Worm (Caenorhabditis elegans) whole organism, L4 larva: Measurements from ENCODE around the gene nhr-105.
A peak's percentile ranks its signal among the peaks of the same experiment; 100 is the strongest.

Experiments
- F10B5.3 ChIP-seq: sonication (generic microtip); optimal IDR thresholded peaks from 2 replicates; lab custom pipeline; 2016; ENCODE audit warnings: mild to moderate bottlenecking, missing genetic modification characterization, missing compliant biosample characterization
- F26F4.8 ChIP-seq: fragments of 200-800 bp; sonication (Bioruptor generic); conservative IDR thresholded peaks from 2 replicates; pipeline ENCODE4 v1.3.6; 2022; ENCODE audit warnings: missing genetic modification characterization, missing compliant biosample characterization
- F44E2.7 ChIP-seq: fragments of 200-800 bp; sonication (Bioruptor generic); IDR thresholded peaks from 2 replicates; pipeline ENCODE4 v2.1.2; 2022; ENCODE audit warnings: missing genetic modification characterization, missing compliant biosample characterization
- T26A8.4 ChIP-seq: fragments of 200-800 bp; sonication (Bioruptor generic); IDR thresholded peaks from 2 replicates; pipeline ENCODE4 v1.3.6; 2022; ENCODE audit warnings: missing genetic modification characterization, missing compliant biosample characterization
- Y105C5A.15 ChIP-seq: fragments of 200-800 bp; sonication (Bioruptor generic); IDR thresholded peaks from 2 replicates; pipeline ENCODE4 v1.3.6; 2022; ENCODE audit warnings: missing genetic modification characterization, missing compliant biosample characterization
- Y5F2A.4 ChIP-seq: fragments of 200-800 bp; sonication (Bioruptor generic); optimal IDR thresholded peaks from 2 replicates; lab custom pipeline; 2018; ENCODE audit warnings: mild to moderate bottlenecking, missing genetic modification characterization, missing compliant biosample characterization
- ZK337.2 ChIP-seq: fragments of 200-800 bp; sonication (Bioruptor generic); IDR thresholded peaks from 2 replicates; pipeline ENCODE4 v1.3.6; 2022; ENCODE audit warnings: missing genetic modification reagents, missing genetic modification characterization, missing compliant biosample characterization
- ZK546.5 ChIP-seq, 2 experiments: sonication (generic microtip); optimal IDR thresholded peaks; 2 replicates each; lab custom pipeline; 2017; ENCODE audit warnings: missing biosample characterization in 2 of 2, missing genetic modification characterization in 2 of 2
- aha-1 ChIP-seq: fragments of 150-350 bp; peaks from one replicate; lab custom pipeline; 2014; ENCODE audit warnings: missing biosample characterization, missing genetic modification characterization
- arid-1 ChIP-seq: fragments of 200-800 bp; sonication (Bioruptor generic); conservative IDR thresholded peaks from 2 replicates; pipeline ENCODE4 v1.3.6; 2022; ENCODE audit warnings: missing genetic modification reagents, missing genetic modification characterization, missing compliant biosample characterization
- attf-4 ChIP-seq: sonication (generic microtip); optimal IDR thresholded peaks from 3 replicates; lab custom pipeline; 2017; ENCODE audit warnings: missing biosample characterization, missing genetic modification characterization
- ceh-82 ChIP-seq: sonication (generic microtip); optimal IDR thresholded peaks from 2 replicates; lab custom pipeline; 2017; ENCODE audit warnings: missing biosample characterization, missing genetic modification characterization
- ctbp-1 ChIP-seq: fragments of 200-800 bp; sonication (Bioruptor generic); IDR thresholded peaks from 2 replicates; pipeline ENCODE4 v1.3.6; 2022; ENCODE audit warnings: missing genetic modification reagents, missing genetic modification characterization, missing compliant biosample characterization
- daf-12 ChIP-seq: fragments of 150-350 bp; optimal IDR thresholded peaks from 2 replicates; lab custom pipeline; 2014; ENCODE audit warnings: missing biosample characterization, missing genetic modification reagents, missing genetic modification characterization
- daf-19 ChIP-seq: fragments of 200-800 bp; sonication (Bioruptor generic); conservative IDR thresholded peaks from 2 replicates; pipeline ENCODE4 v1.3.6; 2022; ENCODE audit warnings: missing genetic modification characterization, missing compliant biosample characterization
- dmd-8 ChIP-seq: fragments of 200-800 bp; sonication (Bioruptor generic); IDR thresholded peaks from 2 replicates; pipeline ENCODE4 v1.3.6; 2022; ENCODE audit warnings: missing genetic modification characterization, missing compliant biosample characterization
- dmd-9 ChIP-seq: fragments of 200-800 bp; sonication (Bioruptor generic); IDR thresholded peaks from 2 replicates; pipeline ENCODE4 v1.3.6; 2022; ENCODE audit warnings: missing genetic modification reagents, missing genetic modification characterization, missing compliant biosample characterization
- dpl-1 ChIP-seq: fragments of 150-350 bp; optimal IDR thresholded peaks from 2 replicates; lab custom pipeline; 2014; ENCODE audit warnings: missing biosample characterization, missing genetic modification reagents, missing genetic modification characterization
- duxl-1 ChIP-seq: sonication (generic microtip); optimal IDR thresholded peaks from 2 replicates; lab custom pipeline; 2016; ENCODE audit warnings: mild to moderate bottlenecking, missing genetic modification characterization, moderate library complexity, missing compliant biosample characterization; ENCODE audit not compliant: poor library complexity
- fos-1 ChIP-seq: fragments of 150-350 bp; optimal IDR thresholded peaks from 2 replicates; lab custom pipeline; 2014; ENCODE audit warnings: missing biosample characterization, missing genetic modification characterization
- gei-8 ChIP-seq: fragments of 200-800 bp; sonication (Bioruptor generic); optimal IDR thresholded peaks from 2 replicates; lab custom pipeline; 2018; ENCODE audit warnings: mild to moderate bottlenecking, missing genetic modification characterization, missing compliant biosample characterization
- hif-1 ChIP-seq, 2 experiments: sonication (generic microtip); optimal IDR thresholded peaks; 2 replicates each; lab custom pipeline; 2016 to 2017; ENCODE audit warnings: missing compliant biosample characterization in 2 of 2, missing genetic modification characterization in 2 of 2, missing genetic modification reagents in 2 of 2, missing genotype in 2 of 2, mild to moderate bottlenecking in 1 of 2
- hlh-30 ChIP-seq: sonication (generic microtip); optimal IDR thresholded peaks from 2 replicates; lab custom pipeline; 2017; ENCODE audit warnings: antibody characterized with exemption, mild to moderate bottlenecking, missing genetic modification characterization, missing compliant biosample characterization; ENCODE audit not compliant: insufficient read depth
- hmg-1.1 ChIP-seq: fragments of 200-800 bp; sonication (Bioruptor generic); IDR thresholded peaks from 2 replicates; pipeline ENCODE4 v1.3.6; 2022; ENCODE audit warnings: missing genetic modification reagents, missing genetic modification characterization, missing compliant biosample characterization
- jun-1 ChIP-seq: fragments of 150-350 bp; optimal IDR thresholded peaks from 2 replicates; lab custom pipeline; 2014; ENCODE audit warnings: missing biosample characterization, missing genetic modification reagents, missing genetic modification characterization
- lim-7 ChIP-seq: fragments of 200-800 bp; sonication (Bioruptor generic); IDR thresholded peaks from 2 replicates; pipeline ENCODE4 v1.3.6; 2022; ENCODE audit warnings: missing genetic modification characterization, missing compliant biosample characterization
- lin-1 ChIP-seq: fragments of 200-800 bp; sonication (Bioruptor generic); IDR thresholded peaks from 2 replicates; pipeline ENCODE4 v1.3.6; 2022; ENCODE audit warnings: missing genetic modification reagents, missing genetic modification characterization, missing compliant biosample characterization
- lin-39 ChIP-seq: fragments of 150-350 bp; optimal IDR thresholded peaks from 2 replicates; lab custom pipeline; 2014; ENCODE audit warnings: missing biosample characterization, missing genetic modification reagents, missing genetic modification characterization
- mdl-1 ChIP-seq, 2 experiments: fragments of 150-350 bp in 1 of 2; sonication (generic microtip) in 1 of 2; optimal IDR thresholded peaks; 2 replicates each; lab custom pipeline; 2014 to 2017; ENCODE audit warnings: missing biosample characterization in 2 of 2, missing genetic modification characterization in 2 of 2
- mdt-29 ChIP-seq: fragments of 200-800 bp; sonication (Bioruptor generic); IDR thresholded peaks from 2 replicates; pipeline ENCODE4 v1.3.6; 2022; ENCODE audit warnings: missing genetic modification reagents, missing genetic modification characterization, missing compliant biosample characterization
- mxl-2 ChIP-seq: fragments of 200-800 bp; sonication (Bioruptor generic); conservative IDR thresholded peaks from 2 replicates; pipeline ENCODE4 v1.3.6; 2022; ENCODE audit warnings: missing genetic modification reagents, missing genetic modification characterization, missing compliant biosample characterization
- nhr-111 ChIP-seq: fragments of 200-800 bp; sonication (Bioruptor generic); optimal IDR thresholded peaks from 2 replicates; lab custom pipeline; 2018; ENCODE audit warnings: mild to moderate bottlenecking, missing genetic modification characterization, missing compliant biosample characterization
- nhr-25 ChIP-seq: sonication (generic microtip); optimal IDR thresholded peaks from 2 replicates; lab custom pipeline; 2017; ENCODE audit warnings: missing genetic modification characterization, mild to moderate bottlenecking, missing compliant biosample characterization, antibody characterized with exemption, moderate library complexity, borderline replicate concordance; ENCODE audit not compliant: insufficient read depth
- nhr-28 ChIP-seq: fragments of 150-350 bp; optimal IDR thresholded peaks from 2 replicates; lab custom pipeline; 2014; ENCODE audit warnings: missing biosample characterization, missing genetic modification characterization
- nhr-77 ChIP-seq: fragments of 150-350 bp; optimal IDR thresholded peaks from 2 replicates; lab custom pipeline; 2014; ENCODE audit warnings: missing biosample characterization, missing genetic modification characterization
- set-16 ChIP-seq: fragments of 200-800 bp; sonication (Bioruptor generic); IDR thresholded peaks from 2 replicates; pipeline ENCODE4 v1.3.6; 2022; ENCODE audit warnings: missing genetic modification reagents, missing genetic modification characterization, missing compliant biosample characterization
- skn-1 ChIP-seq: fragments of 150-350 bp; optimal IDR thresholded peaks from 2 replicates; lab custom pipeline; 2014; ENCODE audit warnings: missing biosample characterization, missing genetic modification characterization
- snpc-1.2 ChIP-seq: fragments of 200-800 bp; sonication (Bioruptor generic); IDR thresholded peaks from 2 replicates; pipeline ENCODE4 v1.3.6; 2022; ENCODE audit warnings: missing genetic modification reagents, missing genetic modification characterization, missing compliant biosample characterization
- spr-1 ChIP-seq: sonication (generic microtip); optimal IDR thresholded peaks from 2 replicates; lab custom pipeline; 2016; ENCODE audit warnings: mild to moderate bottlenecking, missing genetic modification characterization, missing compliant biosample characterization
- spr-3 ChIP-seq: fragments of 200-800 bp; sonication (Bioruptor generic); optimal IDR thresholded peaks from 2 replicates; lab custom pipeline; 2018; ENCODE audit warnings: mild to moderate bottlenecking, missing genetic modification characterization, missing compliant biosample characterization
- tag-97 ChIP-seq: fragments of 200-800 bp; sonication (Bioruptor generic); IDR thresholded peaks from 2 replicates; pipeline ENCODE4 v1.3.6; 2022; ENCODE audit warnings: missing genetic modification characterization, missing compliant biosample characterization
- tra-1 ChIP-seq: fragments of 200-800 bp; sonication (Bioruptor generic); IDR thresholded peaks from 2 replicates; pipeline ENCODE4 v1.3.6; 2022; ENCODE audit warnings: missing genetic modification reagents, missing genetic modification characterization, missing compliant biosample characterization
- unc-130 ChIP-seq: sonication (generic microtip); optimal IDR thresholded peaks from 2 replicates; lab custom pipeline; 2016; ENCODE audit warnings: missing genetic modification reagents, missing genetic modification characterization, missing compliant biosample characterization
- unc-39 ChIP-seq: sonication (generic microtip); optimal IDR thresholded peaks from 2 replicates; lab custom pipeline; 2017; ENCODE audit warnings: missing biosample characterization, missing genetic modification characterization
- unc-62 ChIP-seq, 3 experiments: fragments of 150-350 bp in 1 of 3; sonication (generic microtip); optimal IDR thresholded peaks in 2 of 3; peaks in 1 of 3; 1 replicate in 1 of 3; 2 replicates in 2 of 3; lab custom pipeline; 2014 to 2017; ENCODE audit warnings: missing biosample characterization in 3 of 3, missing genetic modification characterization in 3 of 3, missing genetic modification reagents in 3 of 3, missing genotype in 1 of 3
- vab-7 ChIP-seq: fragments of 200-800 bp; sonication (Bioruptor generic); IDR thresholded peaks from 2 replicates; pipeline ENCODE4 v1.3.6; 2022; ENCODE audit warnings: missing genetic modification reagents, missing genetic modification characterization, missing compliant biosample characterization
- zfp-3 ChIP-seq: fragments of 200-800 bp; sonication (Bioruptor generic); conservative IDR thresholded peaks from 2 replicates; pipeline ENCODE4 v1.3.6; 2022; ENCODE audit warnings: missing genetic modification reagents, missing genetic modification characterization, missing compliant biosample characterization
- ztf-11 ChIP-seq: fragments of 150-350 bp; optimal IDR thresholded peaks from 2 replicates; lab custom pipeline; 2014; ENCODE audit warnings: missing biosample characterization, missing genetic modification characterization
- ztf-7 ChIP-seq: fragments of 150-350 bp; optimal IDR thresholded peaks from 2 replicates; lab custom pipeline; 2014; ENCODE audit warnings: missing biosample characterization, missing genetic modification characterization

The nhr-105 gene

DNA sequence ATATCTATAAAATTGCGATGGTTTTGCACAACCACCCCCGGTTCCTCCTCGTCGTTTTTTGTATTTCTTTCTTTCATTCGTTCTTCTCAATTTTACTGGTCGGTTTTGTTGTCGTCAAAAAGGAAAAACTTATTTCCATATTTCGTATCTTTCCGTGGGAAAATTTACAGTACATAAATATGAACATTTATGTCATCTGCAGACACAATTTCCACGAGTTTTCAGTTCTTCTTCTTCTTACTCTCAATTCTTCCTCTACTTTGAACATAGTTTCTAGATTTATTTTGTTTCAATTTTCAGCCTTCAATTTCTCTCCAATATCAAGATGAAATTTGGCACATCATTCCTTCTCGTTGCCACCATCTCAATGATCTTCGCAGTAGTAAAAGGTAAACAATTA is 31.3 kb downstream of the nhr-105 start, which contains the start of gene Y43B11AR.1:
Gene Y43B11AR.1 (plus strand): TSS at position 301 of the 400 bp plus-strand sequence.
- no peak for TF ChIP-seq dmd-8
- TF ChIP-seq fos-1 (tag; lab: Kevin White, UChicago): no peak
- TF ChIP-seq Y105C5A.15: no peak
- no peak for TF ChIP-seq jun-1
- no peak for TF ChIP-seq ztf-7
- no peak for TF ChIP-seq aha-1
- no peak for TF ChIP-seq lim-7 (GFP tag; lab: Robert Waterston, UW)
- TF ChIP-seq tra-1 (GFP tag; lab: Robert Waterston, UW): no peak
- TF ChIP-seq duxl-1 (tag; lab: Kevin White, UChicago): no peak

ce11 chrIV:7083382-7083784 is 33.4 kb downstream of the nhr-105 start, which contains the start of gene Y43B11AR.3:
Y43B11AR.3 (minus strand) TSS chrIV:7083716.
- TF ChIP-seq lin-1 (GFP tag; lab: Robert Waterston, UW): peak; percentile 69; the same call in 1 of the 2 replicates
- no peak for TF ChIP-seq ZK546.5 (tag; optimal IDR thresholded peaks at IDR 0.05; lab: Kevin White, UChicago)
- TF ChIP-seq skn-1 (tag; lab: Kevin White, UChicago): no peak
- no peak for TF ChIP-seq jun-1
- no peak for TF ChIP-seq unc-39
- TF ChIP-seq hlh-30: no peak
- TF ChIP-seq zfp-3 (GFP tag; lab: Robert Waterston, UW): peak; percentile 24; the same call in 1 of the 2 replicates
- peak; percentile 75 for TF ChIP-seq arid-1
- TF ChIP-seq mxl-2: no peak
- TF ChIP-seq spr-3: peak; percentile 49
- TF ChIP-seq F26F4.8 (GFP tag; lab: Robert Waterston, UW): peak; percentile 35; the same call in 1 of the 2 replicates
- no peak for TF ChIP-seq ceh-82
- no peak for TF ChIP-seq hif-1 (tag; optimal IDR thresholded peaks at IDR 0.05; lab: Kevin White, UChicago)
- TF ChIP-seq daf-19 (GFP tag; lab: Robert Waterston, UW): no peak; the same call in 1 of the 2 replicates
- TF ChIP-seq daf-12 (tag; lab: Kevin White, UChicago): no peak
- TF ChIP-seq Y5F2A.4 (GFP tag; lab: Kevin White, UChicago): no peak
- TF ChIP-seq dmd-9 (GFP tag; lab: Robert Waterston, UW): no peak
- TF ChIP-seq unc-130 (GFP tag; lab: Kevin White, UChicago): peak; percentile 86
- peak; percentile 17 for TF ChIP-seq gei-8 (GFP tag; lab: Kevin White, UChicago)
- peak; percentile 75 for TF ChIP-seq ctbp-1 (GFP tag; lab: Robert Waterston, UW)
- no peak for TF ChIP-seq lin-39 (tag; lab: Kevin White, UChicago)
- TF ChIP-seq set-16 (GFP tag; lab: Robert Waterston, UW): no peak
- no peak for TF ChIP-seq fos-1 (tag; lab: Kevin White, UChicago)
- TF ChIP-seq spr-1 (tag; lab: Kevin White, UChicago): peak; percentile 32
- no peak for TF ChIP-seq nhr-28
- no peak for TF ChIP-seq T26A8.4 (GFP tag; lab: Robert Waterston, UW)
- TF ChIP-seq mdl-1 (tag; optimal IDR thresholded peaks at IDR 0.05; lab: Kevin White, UChicago): no peak
- TF ChIP-seq mdt-29: peak; percentile 66; the same call in 1 of the 2 replicates
- no peak for TF ChIP-seq ztf-11 (tag; lab: Kevin White, UChicago)
- TF ChIP-seq tag-97 (GFP tag; lab: Robert Waterston, UW): no peak
- TF ChIP-seq F44E2.7 (GFP tag; lab: Robert Waterston, UW): 0 out of 2 replicates have a peak, but pooled peaks have one; percentile 61
- TF ChIP-seq nhr-77 (tag; lab: Kevin White, UChicago): no peak
- TF ChIP-seq nhr-25 (tag; lab: Kevin White, UChicago): no peak
- TF ChIP-seq lim-7 (GFP tag; lab: Robert Waterston, UW): no peak; the same call in none of the 2 replicates
- TF ChIP-seq unc-62 (GFP tag; optimal IDR thresholded peaks at IDR 0.05 in 1 of 2; lab: Kevin White, UChicago): no peak
- no peak for TF ChIP-seq unc-62 (tag; optimal IDR thresholded peaks at IDR 0.05; lab: Kevin White, UChicago)
- peak; percentile 54; the same call in 1 of the 2 replicates for TF ChIP-seq vab-7 (GFP tag; lab: Robert Waterston, UW)
- peak; percentile 94 for TF ChIP-seq snpc-1.2
- no peak for TF ChIP-seq ZK337.2 (GFP tag; lab: Robert Waterston, UW)
- TF ChIP-seq F10B5.3 (tag; lab: Kevin White, UChicago): no peak
- no peak for TF ChIP-seq nhr-111 (GFP tag; lab: Kevin White, UChicago)
- TF ChIP-seq hmg-1.1 (GFP tag; lab: Robert Waterston, UW): no peak
- no peak for TF ChIP-seq attf-4 (tag; lab: Kevin White, UChicago)
- no peak for TF ChIP-seq dpl-1
